Fruit fly (Drosophila melanogaster) whole organism, embryonic: ENCODE data around the gene pxb.

ENCODE experiments used
- Asciz ChIP-seq: fragments of 200-800 bp; sonication (Bioruptor generic); optimal IDR thresholded peaks from 2 replicates; lab custom pipeline; 2017; ENCODE audit warnings: missing biosample characterization, mild to moderate bottlenecking, missing genetic modification characterization, missing genetic modification reagents
- Atf-2 ChIP-seq: fragments of 200-800 bp; sonication (Bioruptor generic); optimal IDR thresholded peaks from 2 replicates; lab custom pipeline; 2016; ENCODE audit warnings: missing biosample characterization, missing genetic modification characterization
- Bgb ChIP-seq: fragments of 200-800 bp; sonication (Bioruptor generic); IDR thresholded peaks from 2 replicates; pipeline ENCODE4 v1.3.6; 2022; ENCODE audit warnings: missing biosample characterization, missing genetic modification characterization; ENCODE audit not compliant: partially characterized antibody
- CG12104 ChIP-seq: fragments of 200-800 bp; sonication (Bioruptor generic); optimal IDR thresholded peaks from 3 replicates; lab custom pipeline; 2016; ENCODE audit warnings: missing biosample characterization, missing genetic modification characterization
- CG1603 ChIP-seq: fragments of 200-800 bp; sonication (Bioruptor generic); optimal IDR thresholded peaks from 2 replicates; lab custom pipeline; 2019; ENCODE audit warnings: missing biosample characterization, mild to moderate bottlenecking, missing genetic modification characterization, moderate library complexity
- CG18619 ChIP-seq: fragments of 200-800 bp; sonication (Bioruptor generic); optimal IDR thresholded peaks from 3 replicates; lab custom pipeline; 2017; ENCODE audit warnings: missing biosample characterization, mild to moderate bottlenecking, missing genetic modification characterization
- CG2712 ChIP-seq: fragments of 200-800 bp; optimal IDR thresholded peaks from 3 replicates; lab custom pipeline; 2019; ENCODE audit warnings: missing biosample characterization, mild to moderate bottlenecking, missing genetic modification characterization, moderate library complexity
- CG4730 ChIP-seq: fragments of 200-800 bp; sonication (Bioruptor generic); IDR thresholded peaks from 2 replicates; pipeline ENCODE4 v1.3.6; 2022; ENCODE audit warnings: missing biosample characterization, missing genetic modification characterization
- CG6654 ChIP-seq: fragments of 200-800 bp; sonication (Bioruptor generic); optimal IDR thresholded peaks from 2 replicates; lab custom pipeline; 2017; ENCODE audit warnings: missing biosample characterization, mild to moderate bottlenecking, missing genetic modification characterization
- CG7745 ChIP-seq: fragments of 200-800 bp; sonication (Bioruptor generic); optimal IDR thresholded peaks from 2 replicates; lab custom pipeline; 2018; ENCODE audit warnings: missing biosample characterization, mild to moderate bottlenecking, missing genetic modification characterization, moderate library complexity
- CG7963 ChIP-seq: fragments of 200-800 bp; sonication (Bioruptor generic); IDR thresholded peaks from 3 replicates; pipeline ENCODE4 v1.3.6; 2022; ENCODE audit warnings: missing biosample characterization, missing genetic modification characterization; ENCODE audit not compliant: partially characterized antibody
- CG8924 ChIP-seq: fragments of 200-800 bp; optimal IDR thresholded peaks from 3 replicates; lab custom pipeline; 2019; ENCODE audit warnings: missing biosample characterization, mild to moderate bottlenecking, missing genetic modification characterization, moderate library complexity
- CG9817 ChIP-seq: fragments of 200-800 bp; sonication (Bioruptor generic); optimal IDR thresholded peaks from 2 replicates; lab custom pipeline; 2018; ENCODE audit warnings: missing biosample characterization, mild to moderate bottlenecking, missing genetic modification characterization, moderate library complexity
- Camta ChIP-seq: fragments of 200-800 bp; sonication (Bioruptor generic); optimal IDR thresholded peaks from 2 replicates; lab custom pipeline; 2016; ENCODE audit warnings: missing biosample characterization, missing genetic modification characterization
- D ChIP-seq, 2 experiments: fragments of 200-800 bp in 1 of 2; fragments of >200 bp in 1 of 2; sonication (Bioruptor generic) in 1 of 2; optimal IDR thresholded peaks; 2 replicates in 1 of 2; 3 replicates in 1 of 2; lab custom pipeline; 2017; ENCODE audit warnings: mild to moderate bottlenecking in 1 of 2, missing biosample characterization in 1 of 2, missing genetic modification characterization in 1 of 2, missing genetic modification reagents in 1 of 2
- Dad ChIP-seq: fragments of 200-800 bp; sonication (Bioruptor generic); optimal IDR thresholded peaks from 3 replicates; lab custom pipeline; 2016; ENCODE audit warnings: missing biosample characterization, missing genetic modification characterization
- Dip3 ChIP-seq: fragments of 200-800 bp; sonication (Bioruptor generic); optimal IDR thresholded peaks from 3 replicates; lab custom pipeline; 2016; ENCODE audit warnings: missing biosample characterization, missing genetic modification characterization
- GATAe ChIP-seq: fragments of 200-800 bp; sonication (Bioruptor generic); conservative IDR thresholded peaks from 2 replicates; pipeline ENCODE4 v1.3.6; 2022; ENCODE audit warnings: missing biosample characterization, missing genetic modification characterization
- Jarid2 ChIP-seq: fragments of 200-800 bp; sonication (Bioruptor generic); optimal IDR thresholded peaks from 3 replicates; lab custom pipeline; 2017; ENCODE audit warnings: mild to moderate bottlenecking, missing biosample characterization, missing genetic modification reagents, missing genetic modification characterization
- Med ChIP-seq: fragments of 200-800 bp; sonication (Bioruptor generic); peaks from one replicate; lab custom pipeline; 2016; ENCODE audit warnings: missing biosample characterization, missing genetic modification characterization, mild to moderate bottlenecking, inconsistent platforms, moderate library complexity
- Nf-YA ChIP-seq: fragments of 200-800 bp; sonication (Bioruptor generic); IDR thresholded peaks from 2 replicates; pipeline ENCODE4 v1.3.6; 2022; ENCODE audit warnings: missing biosample characterization, missing genetic modification characterization
- NfI ChIP-seq: fragments of 200-800 bp; sonication (Bioruptor generic); optimal IDR thresholded peaks from 3 replicates; lab custom pipeline; 2018; ENCODE audit warnings: missing biosample characterization, mild to moderate bottlenecking, missing genetic modification characterization, moderate library complexity
- Side ChIP-seq: fragments of 200-800 bp; sonication (Bioruptor generic); optimal IDR thresholded peaks from 2 replicates; lab custom pipeline; 2016; ENCODE audit warnings: missing biosample characterization, missing genetic modification characterization
- Tbp ChIP-seq: fragments of >200 bp; optimal IDR thresholded peaks from 2 replicates; lab custom pipeline; 2018; ENCODE audit warnings: missing biosample characterization, missing genetic modification characterization
- cad ChIP-seq: fragments of >200 bp; optimal IDR thresholded peaks from 2 replicates; lab custom pipeline; 2017; ENCODE audit warnings: missing biosample characterization, missing genetic modification characterization
- crol ChIP-seq: fragments of 200-800 bp; sonication (Bioruptor generic); IDR thresholded peaks from 2 replicates; pipeline ENCODE4 v1.3.6; 2022; ENCODE audit warnings: missing biosample characterization, missing genetic modification characterization
- dan ChIP-seq: fragments of 200-800 bp; sonication (Bioruptor generic); IDR thresholded peaks from 2 replicates; pipeline ENCODE4 v1.3.6; 2022; ENCODE audit warnings: missing biosample characterization, missing genetic modification characterization
- dmrt11E ChIP-seq: fragments of 200-800 bp; sonication (Bioruptor generic); optimal IDR thresholded peaks from 3 replicates; lab custom pipeline; 2018; ENCODE audit warnings: missing biosample characterization, mild to moderate bottlenecking, missing genetic modification characterization, moderate library complexity
- emc ChIP-seq: fragments of 200-800 bp; sonication (Bioruptor generic); optimal IDR thresholded peaks from 2 replicates; lab custom pipeline; 2016; ENCODE audit warnings: missing biosample characterization, missing genetic modification characterization
- fd102C ChIP-seq: fragments of 200-800 bp; sonication (Bioruptor generic); optimal IDR thresholded peaks from 2 replicates; lab custom pipeline; 2018; ENCODE audit warnings: missing biosample characterization, mild to moderate bottlenecking, missing genetic modification characterization, moderate library complexity
- knrl ChIP-seq: fragments of 200-800 bp; sonication (Bioruptor generic); IDR thresholded peaks from 3 replicates; pipeline ENCODE4 v1.3.6; 2022; ENCODE audit warnings: missing biosample characterization, missing genetic modification characterization; ENCODE audit not compliant: partially characterized antibody
- lab ChIP-seq: fragments of 200-800 bp; sonication (Bioruptor generic); optimal IDR thresholded peaks from 3 replicates; lab custom pipeline; 2017; ENCODE audit warnings: missing biosample characterization, missing genetic modification characterization, mild to moderate bottlenecking, moderate library complexity, missing genetic modification reagents
- lbe ChIP-seq: fragments of 200-800 bp; sonication (Bioruptor generic); optimal IDR thresholded peaks from 2 replicates; lab custom pipeline; 2016; ENCODE audit warnings: missing biosample characterization, mild to moderate bottlenecking, missing genetic modification characterization
- maf-S ChIP-seq: fragments of 200-800 bp; sonication (Bioruptor generic); optimal IDR thresholded peaks from 2 replicates; lab custom pipeline; 2016; ENCODE audit warnings: missing biosample characterization, missing genetic modification characterization
- peb ChIP-seq: fragments of 200-800 bp; sonication (Bioruptor generic); IDR thresholded peaks from 2 replicates; pipeline ENCODE4 v1.3.6; 2022; ENCODE audit warnings: missing biosample characterization, missing genetic modification characterization
- phol ChIP-seq: fragments of 200-800 bp; sonication (Bioruptor generic); optimal IDR thresholded peaks from 3 replicates; lab custom pipeline; 2018; ENCODE audit warnings: missing biosample characterization, mild to moderate bottlenecking, missing genetic modification characterization, moderate library complexity
- prd ChIP-seq, 3 experiments: fragments of >200 bp in 2 of 3; fragments of 200-800 bp in 1 of 3; sonication (Bioruptor generic) in 1 of 3; optimal IDR thresholded peaks in 2 of 3; IDR thresholded peaks in 1 of 3; 2 replicates in 2 of 3; 3 replicates in 1 of 3; pipeline versions ENCODE4 v1.3.6 to Lab custom; 2017 to 2022; ENCODE audit warnings: missing biosample characterization in 1 of 3, missing genetic modification characterization in 1 of 3
- seq ChIP-seq: fragments of 200-800 bp; sonication (Bioruptor generic); IDR thresholded peaks from 2 replicates; pipeline ENCODE4 v1.3.6; 2022; ENCODE audit warnings: missing biosample characterization, missing genetic modification characterization
- slou ChIP-seq: fragments of 200-800 bp; sonication (Bioruptor generic); optimal IDR thresholded peaks from 3 replicates; lab custom pipeline; 2016; ENCODE audit warnings: missing biosample characterization, missing genetic modification characterization
- tll ChIP-seq, 2 experiments: fragments of 200-800 bp in 1 of 2; fragments of >200 bp in 1 of 2; sonication (Bioruptor generic) in 1 of 2; optimal IDR thresholded peaks; 2 replicates each; lab custom pipeline; 2017 to 2019; ENCODE audit warnings: missing biosample characterization in 2 of 2, missing genetic modification characterization in 2 of 2, mild to moderate bottlenecking in 1 of 2, moderate library complexity in 1 of 2
- tna ChIP-seq: fragments of 200-800 bp; sonication (Bioruptor generic); IDR thresholded peaks from 2 replicates; pipeline ENCODE4 v1.3.6; 2022; ENCODE audit warnings: missing biosample characterization, missing genetic modification characterization; ENCODE audit not compliant: partially characterized antibody
- twi ChIP-seq: fragments of 200-800 bp; optimal IDR thresholded peaks from 2 replicates; lab custom pipeline; 2019; ENCODE audit warnings: missing biosample characterization, mild to moderate bottlenecking, missing genetic modification characterization, moderate library complexity
- yki ChIP-seq: fragments of >200 bp; optimal IDR thresholded peaks from 3 replicates; lab custom pipeline; 2018
- zen ChIP-seq: fragments of 200-800 bp; sonication (Bioruptor generic); optimal IDR thresholded peaks from 3 replicates; lab custom pipeline; 2018; ENCODE audit warnings: missing biosample characterization, mild to moderate bottlenecking, missing genetic modification characterization, moderate library complexity
- zen2 ChIP-seq: fragments of 200-800 bp; sonication (Bioruptor generic); IDR thresholded peaks from 3 replicates; pipeline ENCODE4 v1.3.6; 2022; ENCODE audit warnings: missing biosample characterization, missing genetic modification characterization; ENCODE audit not compliant: partially characterized antibody
- zf30C ChIP-seq: fragments of 200-800 bp; sonication (Bioruptor generic); optimal IDR thresholded peaks from 3 replicates; lab custom pipeline; 2018; ENCODE audit warnings: missing biosample characterization, mild to moderate bottlenecking, missing genetic modification characterization

Gene pxb

DNA sequence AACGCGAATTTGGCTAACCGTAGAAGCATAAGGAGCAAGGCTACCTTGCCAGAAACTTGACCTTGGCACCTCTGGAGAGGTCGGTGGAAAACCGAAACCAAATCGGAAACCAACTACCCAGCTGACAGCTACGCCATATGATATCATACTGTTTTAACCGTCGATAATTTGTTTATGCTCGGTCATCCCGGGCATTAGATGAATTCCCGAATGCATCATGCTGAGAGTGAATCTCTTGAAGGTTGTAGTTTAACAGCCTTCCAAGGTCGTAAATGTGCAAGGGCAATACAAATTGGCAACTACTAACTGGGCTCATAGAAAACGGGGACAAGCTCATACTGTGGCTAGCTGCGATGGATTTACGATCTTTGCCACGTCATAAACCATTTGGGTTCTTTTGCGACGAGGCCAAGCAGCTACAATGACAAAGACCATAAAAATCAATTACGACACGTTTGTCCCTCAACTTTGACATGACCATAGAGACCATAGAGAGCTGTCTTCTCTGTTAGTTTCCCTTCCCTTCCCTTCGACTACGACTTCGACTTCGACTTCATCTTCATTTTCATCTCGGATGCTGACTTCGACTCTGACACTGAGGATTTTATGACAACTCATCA, 12.1 kb upstream of the pxb start (continued):
- TF ChIP-seq lbe (no peak), CG1603 (no peak), Bgb (GFP tag; lab: Robert Waterston, UW) (no peak), D (optimal IDR thresholded peaks at IDR 0.05; lab: Kevin White, UChicago) (peak; percentile 96), D (GFP tag; optimal IDR thresholded peaks at IDR 0.05; lab: Kevin White, UChicago) (no peak), seq (no peak), twi (tag; lab: Kevin White, UChicago) (peak; percentile 58), CG8924 (no peak), NfI (GFP tag; lab: Kevin White, UChicago) (no peak), CG7963 (GFP tag; lab: Robert Waterston, UW) (no peak), CG4730 (GFP tag; lab: Robert Waterston, UW) (no peak), CG6654 (GFP tag; lab: Kevin White, UChicago) (no peak), prd (optimal IDR thresholded peaks at IDR 0.05; lab: Kevin White, UChicago) (no peak), prd (GFP tag; IDR thresholded peaks at IDR 0.05; lab: Robert Waterston, UW) (peak; percentile 54; the same call in 1 of the 3 replicates), slou (GFP tag; lab: Kevin White, UChicago) (no peak), CG7745 (tag; lab: Kevin White, UChicago) (no peak), Dad (GFP tag; lab: Kevin White, UChicago) (no peak)

DNA sequence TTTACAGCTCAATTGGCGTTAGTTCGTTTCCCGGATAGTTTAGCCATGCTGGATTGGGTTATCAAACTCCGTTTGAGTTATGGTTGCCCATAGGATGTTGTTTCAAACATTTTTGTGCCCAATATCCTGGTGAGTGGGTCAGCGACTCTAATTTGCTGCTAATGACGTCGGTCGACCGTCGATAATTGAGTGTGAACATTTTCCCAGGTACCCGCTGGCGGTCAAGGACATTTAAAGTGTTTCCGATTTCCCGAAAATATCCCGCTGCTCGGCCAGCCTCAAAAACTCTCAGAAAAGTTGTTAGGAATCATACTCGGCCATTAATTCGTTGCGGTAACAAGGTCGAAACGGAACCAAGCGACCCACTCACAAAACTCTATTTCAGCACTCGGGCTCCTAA, 11.1 kb upstream of the pxb start:
- TF ChIP-seq zen (peak; percentile 97), prd (optimal IDR thresholded peaks at IDR 0.05; lab: Kevin White, UChicago) (no peak), prd (GFP tag; IDR thresholded peaks at IDR 0.05; lab: Robert Waterston, UW) (peak; percentile 44; the same call in 1 of the 3 replicates), lab (no peak), cad (peak; percentile 47), Atf-2 (GFP tag; lab: Kevin White, UChicago) (no peak), tll (GFP tag; optimal IDR thresholded peaks at IDR 0.05; lab: Kevin White, UChicago) (peak in 1 of 2 experiments; percentile 59), twi (tag; lab: Kevin White, UChicago) (no peak), Dip3 (GFP tag; lab: Kevin White, UChicago) (no peak)

DNA sequence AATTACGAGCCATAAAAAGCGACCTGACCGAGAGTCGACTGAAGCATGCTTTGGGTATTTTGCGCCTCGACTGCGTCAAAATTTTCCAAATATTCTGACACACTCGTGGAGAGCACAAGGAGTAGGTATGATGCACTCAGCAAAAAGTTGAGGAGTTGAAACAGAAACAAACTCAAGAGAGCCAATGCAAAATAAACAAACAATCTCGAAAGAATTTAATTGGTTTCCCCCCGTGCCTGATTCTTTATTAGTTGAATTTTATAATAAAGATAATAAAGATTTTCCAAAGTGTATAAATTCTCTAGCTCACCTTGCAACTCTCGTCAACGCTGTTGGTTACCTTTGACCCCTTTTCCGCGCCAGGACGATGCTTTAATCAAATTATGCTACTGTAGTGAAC, 10.6 kb upstream of the pxb start:
- TF ChIP-seq dmrt11E (peak; percentile 10), fd102C (no peak), CG8924 (no peak), zf30C (no peak), GATAe (no peak), phol (tag; lab: Kevin White, UChicago) (peak; percentile 1), Side (GFP tag; lab: Kevin White, UChicago) (no peak), emc (GFP tag; lab: Kevin White, UChicago) (no peak), CG9817 (no peak), CG18619 (GFP tag; lab: Kevin White, UChicago) (no peak), peb (GFP tag; lab: Robert Waterston, UW) (no peak), crol (GFP tag; lab: Robert Waterston, UW) (no peak), tna (GFP tag; lab: Robert Waterston, UW) (no peak), knrl (GFP tag; lab: Robert Waterston, UW) (no peak), dan (GFP tag; lab: Robert Waterston, UW) (no peak), Tbp (GFP tag; lab: Kevin White, UChicago) (no peak), maf-S (no peak), CG2712 (tag; lab: Kevin White, UChicago) (peak; percentile 5), CG12104 (GFP tag; lab: Kevin White, UChicago) (no peak), Med (GFP tag; lab: Kevin White, UChicago) (peak; percentile 70), Camta (GFP tag; lab: Kevin White, UChicago) (no peak), yki (lab: Kevin White, UChicago) (no peak), Jarid2 (GFP tag; lab: Kevin White, UChicago) (no peak), Nf-YA (GFP tag; lab: Robert Waterston, UW) (no peak), zen2 (no peak), Asciz (GFP tag; lab: Kevin White, UChicago) (no peak)
